Fruit fly (Drosophila melanogaster) whole organism: ENCODE data around the gene Ubc7.

ENCODE experiments used
- CG8478 ChIP-seq: fragments of >200 bp; optimal IDR thresholded peaks from 2 replicates; lab custom pipeline; 2018; ENCODE audit warnings: inconsistent platforms
- Dll ChIP-seq: fragments of >200 bp; optimal IDR thresholded peaks from 2 replicates; lab custom pipeline; 2017
- EcR ChIP-seq, 2 experiments: fragments of >200 bp; optimal IDR thresholded peaks; 2 replicates each; lab custom pipeline; 2017; ENCODE audit warnings: missing biosample characterization in 2 of 2, missing genetic modification characterization in 2 of 2, missing genetic modification reagents in 2 of 2
- pan ChIP-seq: fragments of >200 bp; optimal IDR thresholded peaks from 2 replicates; lab custom pipeline; 2017
- psq ChIP-seq: fragments of >200 bp; optimal IDR thresholded peaks from 2 replicates; lab custom pipeline; 2017
- usp ChIP-seq: fragments of >200 bp; optimal IDR thresholded peaks from 2 replicates; lab custom pipeline; 2017; ENCODE audit warnings: missing biosample characterization, missing genetic modification characterization, mixed read lengths

The Ubc7 gene

dm6 chrX:16637106-16637590 lies 43.7 kb downstream of the Ubc7 start, which contains the start of gene Rok:
Gene Rok (minus strand): TSS chrX:16637414.
- no peak for TF ChIP-seq psq (lab: Kevin White, UChicago)

- TF ChIP-seq Dll (lab: Kevin White, UChicago) (no peak), psq (lab: Kevin White, UChicago) (no peak), EcR (GFP tag; optimal IDR thresholded peaks at IDR 0.05; lab: Kevin White, UChicago) (no peak), pan (lab: Kevin White, UChicago) (no peak), CG8478 (lab: Kevin White, UChicago) (no peak), usp (GFP tag; lab: Kevin White, UChicago) (no peak)
Measured at dm6 chrX:16637594-16638485, 44.4 kb downstream of the Ubc7 start, which contains the start of gene RpS19a. Gene RpS19a (plus strand): TSS chrX:16637894.

- TF ChIP-seq Dll (lab: Kevin White, UChicago) = no peak
- no peak for TF ChIP-seq CG8478 (lab: Kevin White, UChicago)
- no peak for TF ChIP-seq EcR (GFP tag; optimal IDR thresholded peaks at IDR 0.05; lab: Kevin White, UChicago)
- no peak for TF ChIP-seq pan (lab: Kevin White, UChicago)
- TF ChIP-seq usp (GFP tag; lab: Kevin White, UChicago) = no peak
- TF ChIP-seq psq (lab: Kevin White, UChicago) = no peak
Measured at dm6 chrX:16640260-16641100, 47.0 kb downstream of the Ubc7 start, which contains the start of the genes SNRPG and mthl1. Gene SNRPG (minus strand): TSS chrX:16640419. Gene mthl1 (plus strand): TSS chrX:16640968.

- TF ChIP-seq CG8478 (lab: Kevin White, UChicago) (no peak), pan (lab: Kevin White, UChicago) (no peak), usp (GFP tag; lab: Kevin White, UChicago) (no peak), Dll (lab: Kevin White, UChicago) (no peak), psq (lab: Kevin White, UChicago) (no peak), EcR (GFP tag; optimal IDR thresholded peaks at IDR 0.05; lab: Kevin White, UChicago) (no peak)
Measured at dm6 chrX:16641101-16641420, 47.6 kb downstream of the Ubc7 start.

dm6 chrX:16643363-16643946 lies 50.0 kb downstream of the Ubc7 start:
- TF ChIP-seq psq (lab: Kevin White, UChicago) (no peak), Dll (lab: Kevin White, UChicago) (no peak), pan (lab: Kevin White, UChicago) (no peak), CG8478 (lab: Kevin White, UChicago) (no peak), EcR (GFP tag; optimal IDR thresholded peaks at IDR 0.05; lab: Kevin White, UChicago) (no peak), usp (GFP tag; lab: Kevin White, UChicago) (no peak)

dm6 chrX:16644535-16645131 lies 51.2 kb downstream of the Ubc7 start:
- no peak for TF ChIP-seq EcR (GFP tag; optimal IDR thresholded peaks at IDR 0.05; lab: Kevin White, UChicago)
- no peak for TF ChIP-seq pan (lab: Kevin White, UChicago)
- TF ChIP-seq psq (lab: Kevin White, UChicago) = no peak
- TF ChIP-seq CG8478 (lab: Kevin White, UChicago) = no peak
- TF ChIP-seq usp (GFP tag; lab: Kevin White, UChicago) = no peak
- no peak for TF ChIP-seq Dll (lab: Kevin White, UChicago)
